Fruit fly (Drosophila melanogaster) whole organism, prepupa: Measurements from ENCODE around the gene CG15742.

Experiments used
- Blimp-1 ChIP-seq: fragments of 200-800 bp; sonication (Bioruptor generic); optimal IDR thresholded peaks from 3 replicates; lab custom pipeline; 2017; ENCODE audit warnings: missing biosample characterization, missing genetic modification characterization, mild to moderate bottlenecking, moderate library complexity, missing genetic modification reagents
- CG10631 ChIP-seq: fragments of 200-800 bp; sonication (Bioruptor generic); optimal IDR thresholded peaks from 2 replicates; lab custom pipeline; 2016; ENCODE audit warnings: missing biosample characterization, missing genetic modification characterization
- CG10669 ChIP-seq: fragments of 200-800 bp; sonication (Bioruptor generic); optimal IDR thresholded peaks from 3 replicates; lab custom pipeline; 2018; ENCODE audit warnings: missing biosample characterization, mild to moderate bottlenecking, missing genetic modification characterization, moderate library complexity
- CG11294 ChIP-seq: fragments of 200-800 bp; sonication (Bioruptor generic); IDR thresholded peaks from 2 replicates; pipeline ENCODE4 v1.3.6; 2022; ENCODE audit warnings: missing biosample characterization, missing genetic modification characterization
- CG11762 ChIP-seq: fragments of 200-800 bp; sonication (Bioruptor generic); optimal IDR thresholded peaks from 3 replicates; lab custom pipeline; 2016; ENCODE audit warnings: missing biosample characterization, missing genetic modification characterization; ENCODE audit not compliant: insufficient read depth
- CG15336 ChIP-seq: fragments of 200-800 bp; sonication (Bioruptor generic); IDR thresholded peaks from 2 replicates; pipeline ENCODE4 v1.3.6; 2022; ENCODE audit warnings: missing biosample characterization, missing genetic modification characterization
- CG3032 ChIP-seq: fragments of 200-800 bp; optimal IDR thresholded peaks from 2 replicates; lab custom pipeline; 2019; ENCODE audit warnings: missing biosample characterization, mild to moderate bottlenecking, missing genetic modification characterization, moderate library complexity
- CG34406 ChIP-seq: fragments of 200-800 bp; sonication (Bioruptor generic); optimal IDR thresholded peaks from 3 replicates; lab custom pipeline; 2016; ENCODE audit warnings: missing biosample characterization, missing genetic modification characterization
- CG3919 ChIP-seq: fragments of 200-800 bp; sonication (Bioruptor generic); optimal IDR thresholded peaks from 3 replicates; lab custom pipeline; 2016; ENCODE audit warnings: missing biosample characterization, missing genetic modification characterization
- CG4318 ChIP-seq: fragments of 200-800 bp; sonication (Bioruptor generic); optimal IDR thresholded peaks from 3 replicates; lab custom pipeline; 2017; ENCODE audit warnings: missing biosample characterization, mild to moderate bottlenecking, missing genetic modification characterization
- CG6276 ChIP-seq: fragments of 200-800 bp; sonication (Bioruptor generic); optimal IDR thresholded peaks from 2 replicates; lab custom pipeline; 2017; ENCODE audit warnings: missing biosample characterization, mild to moderate bottlenecking, missing genetic modification characterization
- CG6792 ChIP-seq: fragments of 200-800 bp; sonication (Bioruptor generic); optimal IDR thresholded peaks from 3 replicates; lab custom pipeline; 2016; ENCODE audit warnings: missing biosample characterization, missing genetic modification characterization
- CG6808 ChIP-seq: fragments of 200-800 bp; sonication (Bioruptor generic); optimal IDR thresholded peaks from 3 replicates; lab custom pipeline; 2017; ENCODE audit warnings: missing biosample characterization, missing genetic modification characterization, mild to moderate bottlenecking, moderate library complexity, missing genetic modification reagents
- CG6854 ChIP-seq: fragments of 200-800 bp; sonication (Bioruptor generic); optimal IDR thresholded peaks from 2 replicates; lab custom pipeline; 2017; ENCODE audit warnings: missing biosample characterization, mild to moderate bottlenecking, missing genetic modification characterization
- CG7368 ChIP-seq: fragments of 200-800 bp; sonication (Bioruptor generic); optimal IDR thresholded peaks from 3 replicates; lab custom pipeline; 2016; ENCODE audit warnings: missing biosample characterization, missing genetic modification characterization
- CG8119 ChIP-seq: fragments of 200-800 bp; sonication (Bioruptor generic); IDR thresholded peaks from 3 replicates; pipeline ENCODE4 v1.3.6; 2022; ENCODE audit warnings: missing biosample characterization, missing genetic modification characterization
- CG8319 ChIP-seq: fragments of 200-800 bp; sonication (Bioruptor generic); optimal IDR thresholded peaks from 3 replicates; lab custom pipeline; 2016; ENCODE audit warnings: missing biosample characterization, missing genetic modification characterization
- CG8632 ChIP-seq: fragments of 200-800 bp; sonication (Bioruptor generic); optimal IDR thresholded peaks from 3 replicates; lab custom pipeline; 2016; ENCODE audit warnings: missing biosample characterization, missing genetic modification characterization
- Eip75B ChIP-seq: fragments of 200-800 bp; sonication (Bioruptor generic); optimal IDR thresholded peaks from 3 replicates; lab custom pipeline; 2016; ENCODE audit warnings: missing biosample characterization, missing genetic modification characterization
- Eip78C ChIP-seq: fragments of 200-800 bp; sonication (Bioruptor generic); peaks from one replicate; lab custom pipeline; 2016; ENCODE audit warnings: missing biosample characterization, missing genetic modification characterization
- Ets21C ChIP-seq: fragments of 200-800 bp; sonication (Bioruptor generic); optimal IDR thresholded peaks from 3 replicates; lab custom pipeline; 2016; ENCODE audit warnings: missing biosample characterization, missing genetic modification characterization
- Ets96B ChIP-seq: fragments of 200-800 bp; optimal IDR thresholded peaks from 2 replicates; lab custom pipeline; 2019; ENCODE audit warnings: missing biosample characterization, mild to moderate bottlenecking, missing genetic modification characterization, moderate library complexity
- Gug ChIP-seq: fragments of 200-800 bp; sonication (Bioruptor generic); IDR thresholded peaks from 2 replicates; pipeline ENCODE4 v1.3.6; 2022; ENCODE audit warnings: missing biosample characterization, missing genetic modification characterization
- Hr38 ChIP-seq: sonication (Bioruptor generic); optimal IDR thresholded peaks from 2 replicates; lab custom pipeline; 2016; ENCODE audit warnings: missing biosample characterization, missing genetic modification characterization
- Hr39 ChIP-seq: fragments of 200-800 bp; sonication (Bioruptor generic); optimal IDR thresholded peaks from 2 replicates; lab custom pipeline; 2016; ENCODE audit warnings: missing biosample characterization, missing genetic modification characterization
- Hr4 ChIP-seq: fragments of 200-800 bp; sonication (Bioruptor generic); optimal IDR thresholded peaks from 3 replicates; lab custom pipeline; 2016; ENCODE audit warnings: missing biosample characterization, missing genetic modification characterization
- Lpt ChIP-seq: fragments of 200-800 bp; sonication (Bioruptor generic); optimal IDR thresholded peaks from 3 replicates; lab custom pipeline; 2016; ENCODE audit warnings: missing biosample characterization, missing genetic modification characterization
- OdsH ChIP-seq: fragments of 200-800 bp; sonication (Bioruptor generic); optimal IDR thresholded peaks from 3 replicates; lab custom pipeline; 2016; ENCODE audit warnings: missing biosample characterization, missing genetic modification characterization
- Smox ChIP-seq: fragments of 200-800 bp; sonication (Bioruptor generic); optimal IDR thresholded peaks from 3 replicates; lab custom pipeline; 2016; ENCODE audit warnings: missing biosample characterization, missing genetic modification characterization
- Sox102F ChIP-seq: fragments of 200-800 bp; sonication (Bioruptor generic); optimal IDR thresholded peaks from 2 replicates; lab custom pipeline; 2016; ENCODE audit warnings: missing biosample characterization, mild to moderate bottlenecking, missing genetic modification characterization
- Sox15 ChIP-seq: fragments of 200-800 bp; sonication (Bioruptor generic); optimal IDR thresholded peaks from 3 replicates; lab custom pipeline; 2016; ENCODE audit warnings: missing biosample characterization, missing genetic modification characterization
- achi ChIP-seq: fragments of 200-800 bp; sonication (Bioruptor generic); optimal IDR thresholded peaks from 3 replicates; lab custom pipeline; 2016; ENCODE audit warnings: missing biosample characterization, missing genetic modification characterization
- cyc ChIP-seq: fragments of 200-800 bp; sonication (Bioruptor generic); optimal IDR thresholded peaks from 3 replicates; lab custom pipeline; 2016; ENCODE audit warnings: missing biosample characterization, missing genetic modification characterization
- dsx ChIP-seq: fragments of 200-800 bp; optimal IDR thresholded peaks from 3 replicates; lab custom pipeline; 2019; ENCODE audit warnings: missing biosample characterization, mild to moderate bottlenecking, missing genetic modification characterization, moderate library complexity; ENCODE audit not compliant: poor library complexity, severe bottlenecking
- eg ChIP-seq: fragments of 200-800 bp; sonication (Bioruptor generic); IDR thresholded peaks from 3 replicates; pipeline ENCODE4 v1.3.6; 2022; ENCODE audit warnings: missing biosample characterization, missing genetic modification characterization
- esn ChIP-seq: fragments of 200-800 bp; sonication (Bioruptor generic); optimal IDR thresholded peaks from 2 replicates; lab custom pipeline; 2016; ENCODE audit warnings: missing biosample characterization, mild to moderate bottlenecking, missing genetic modification characterization, moderate library complexity
- fd59A ChIP-seq: fragments of 200-800 bp; sonication (Bioruptor generic); optimal IDR thresholded peaks from 2 replicates; lab custom pipeline; 2017; ENCODE audit warnings: missing biosample characterization, mild to moderate bottlenecking, missing genetic modification characterization, missing genetic modification reagents
- fd85E ChIP-seq: fragments of 200-800 bp; sonication (Bioruptor generic); optimal IDR thresholded peaks from 3 replicates; lab custom pipeline; 2016; ENCODE audit warnings: missing biosample characterization, missing genetic modification characterization
- fkh ChIP-seq: fragments of 200-800 bp; sonication (Bioruptor generic); optimal IDR thresholded peaks from 3 replicates; lab custom pipeline; 2017; ENCODE audit warnings: missing biosample characterization, mild to moderate bottlenecking, missing genetic modification characterization, moderate library complexity
- lz ChIP-seq: fragments of 200-800 bp; sonication (Bioruptor generic); optimal IDR thresholded peaks from 3 replicates; lab custom pipeline; 2016; ENCODE audit warnings: missing biosample characterization, missing genetic modification characterization
- pdm3 ChIP-seq: fragments of 200-800 bp; sonication (Bioruptor generic); optimal IDR thresholded peaks from 3 replicates; lab custom pipeline; 2016; ENCODE audit warnings: missing biosample characterization, missing genetic modification characterization
- spab ChIP-seq: fragments of 200-800 bp; sonication (Bioruptor generic); optimal IDR thresholded peaks from 2 replicates; lab custom pipeline; 2017; ENCODE audit warnings: missing biosample characterization, mild to moderate bottlenecking, missing genetic modification characterization, missing genetic modification reagents
- ss ChIP-seq, 2 experiments: fragments of 200-800 bp; sonication (Bioruptor generic); optimal IDR thresholded peaks; 2 replicates in 1 of 2; 3 replicates in 1 of 2; lab custom pipeline; 2017 to 2018; ENCODE audit warnings: mild to moderate bottlenecking in 2 of 2, missing biosample characterization in 2 of 2, missing genetic modification characterization in 2 of 2, moderate library complexity in 1 of 2
- svp ChIP-seq: fragments of 200-800 bp; sonication (Bioruptor generic); peaks from one replicate; lab custom pipeline; 2016; ENCODE audit warnings: missing biosample characterization, missing genetic modification characterization
- topi ChIP-seq: fragments of 200-800 bp; sonication (Bioruptor generic); optimal IDR thresholded peaks from 3 replicates; lab custom pipeline; 2016; ENCODE audit warnings: missing biosample characterization, missing genetic modification characterization

CG15742 gene

dm6 chrX:13302315-13302614 is 44.0 kb upstream of the CG15742 start, which contains the start of gene CG1764:
Gene CG1764, minus strand, starts transcription at chrX:13302415.
- no peak for TF ChIP-seq Ets21C (GFP tag; lab: Kevin White, UChicago)
- TF ChIP-seq fkh (GFP tag; lab: Kevin White, UChicago), result no peak
- TF ChIP-seq Eip75B, result no peak
- TF ChIP-seq achi (GFP tag; lab: Kevin White, UChicago), result no peak

dm6 chrX:13300835-13301502 is 42.7 kb upstream of the CG15742 start:
- no peak for TF ChIP-seq pdm3 (GFP tag; lab: Kevin White, UChicago)
- TF ChIP-seq CG11294 (GFP tag; lab: Robert Waterston, UW), result no peak
- TF ChIP-seq ss (GFP tag; optimal IDR thresholded peaks at IDR 0.05; lab: Kevin White, UChicago), result peak in 1 of 2 experiments; percentile 19
- TF ChIP-seq Eip78C (GFP tag; lab: Kevin White, UChicago), result peak; percentile 50
- no peak for TF ChIP-seq cyc (GFP tag; lab: Kevin White, UChicago)
- 0 out of 3 replicates have a peak, but pooled peaks have one; percentile 24 for TF ChIP-seq eg
- no peak for TF ChIP-seq fd59A (GFP tag; lab: Kevin White, UChicago)
- no peak for TF ChIP-seq Sox15 (GFP tag; lab: Kevin White, UChicago)
- no peak for TF ChIP-seq CG6854
- no peak for TF ChIP-seq Sox102F (GFP tag; lab: Kevin White, UChicago)
- TF ChIP-seq CG7368, result no peak
- TF ChIP-seq CG6276, result no peak
- TF ChIP-seq Smox, result no peak
- TF ChIP-seq CG34406, result no peak
- TF ChIP-seq Eip75B, result no peak
- peak; percentile 61 for TF ChIP-seq svp
- no peak for TF ChIP-seq CG6792 (GFP tag; lab: Kevin White, UChicago)
- TF ChIP-seq Blimp-1 (GFP tag; lab: Kevin White, UChicago), result no peak
- no peak for TF ChIP-seq spab (GFP tag; lab: Kevin White, UChicago)
- no peak for TF ChIP-seq lz (GFP tag; lab: Kevin White, UChicago)
- TF ChIP-seq CG8319 (GFP tag; lab: Kevin White, UChicago), result no peak
- TF ChIP-seq CG3919 (GFP tag; lab: Kevin White, UChicago), result no peak
- no peak for TF ChIP-seq Gug (GFP tag; lab: Robert Waterston, UW)
- no peak for TF ChIP-seq CG6808 (GFP tag; lab: Kevin White, UChicago)

dm6 chrX:13296405-13297183 is 38.3 kb upstream of the CG15742 start, which contains the start of gene CG1622:
Gene CG1622, plus strand, starts transcription at chrX:13297082.
- TF ChIP-seq CG8119 (GFP tag; lab: Robert Waterston, UW) (no peak), CG34406 (no peak), Ets21C (GFP tag; lab: Kevin White, UChicago) (no peak), pdm3 (GFP tag; lab: Kevin White, UChicago) (no peak), fkh (GFP tag; lab: Kevin White, UChicago) (no peak), lz (GFP tag; lab: Kevin White, UChicago) (no peak), CG6276 (no peak), ss (GFP tag; optimal IDR thresholded peaks at IDR 0.05; lab: Kevin White, UChicago) (no peak), Eip78C (GFP tag; lab: Kevin White, UChicago) (peak; percentile 51), esn (GFP tag; lab: Kevin White, UChicago) (peak; percentile 24), fd59A (GFP tag; lab: Kevin White, UChicago) (no peak), CG8632 (GFP tag; lab: Kevin White, UChicago) (no peak), topi (GFP tag; lab: Kevin White, UChicago) (no peak), CG6854 (no peak), achi (GFP tag; lab: Kevin White, UChicago) (no peak), Hr4 (no peak), CG15336 (GFP tag; lab: Robert Waterston, UW) (no peak), dsx (GFP tag; lab: Kevin White, UChicago) (no peak), Lpt (no peak), fd85E (GFP tag; lab: Kevin White, UChicago) (no peak), Hr38 (GFP tag; lab: Kevin White, UChicago) (no peak), CG10631 (GFP tag; lab: Kevin White, UChicago) (no peak), Hr39 (GFP tag; lab: Kevin White, UChicago) (no peak), CG11294 (GFP tag; lab: Robert Waterston, UW) (no peak), Sox102F (GFP tag; lab: Kevin White, UChicago) (no peak), OdsH (no peak), CG10669 (GFP tag; lab: Kevin White, UChicago) (no peak), CG11762 (no peak), CG4318 (no peak), CG8319 (GFP tag; lab: Kevin White, UChicago) (no peak), CG3032 (tag; lab: Kevin White, UChicago) (peak; percentile 33), Ets96B (tag; lab: Kevin White, UChicago) (peak; percentile 15)
